Fruit fly (Drosophila melanogaster): ENCODE data around the gene CarT.
A peak's percentile ranks its signal among the peaks of the same experiment; 100 is the strongest.

Gene CarT

dm6 chr2L:20758847-20759465 lies 28.9 kb upstream of the CarT start (continued):
- TF ChIP-seq ci (GFP tag; IDR thresholded peaks at IDR 0.05) (no peak; the same call in 2 of the 3 replicates), CG6175 (GFP tag; IDR thresholded peaks at IDR 0.05) (peak; percentile 70; the same call in 2 of the 3 replicates), CG4617 (GFP tag; optimal IDR thresholded peaks at IDR 0.05; ENCODE audit: borderline replicate concordance) (no peak), dimm (GFP tag; IDR thresholded peaks at IDR 0.05) (no peak), CG32772 (GFP tag; IDR thresholded peaks at IDR 0.05) (peak; percentile 64), gcm2 (GFP tag; optimal IDR thresholded peaks at IDR 0.05) (peak; percentile 20), CG1792 (GFP tag; optimal IDR thresholded peaks at IDR 0.05) (peak; percentile 19), Bteb2 (GFP tag; optimal IDR thresholded peaks at IDR 0.05) (peak; percentile 60), Med (GFP tag) (peak; percentile 95), CG6254 (GFP tag; optimal IDR thresholded peaks at IDR 0.05) (peak; percentile 61), Gug (GFP tag; IDR thresholded peaks at IDR 0.05) (peak; percentile 58; the same call in 3 of the 4 replicates), Dll (GFP tag; IDR thresholded peaks at IDR 0.05; ENCODE audit: partially characterized antibody) (no peak), hb (GFP tag; IDR thresholded peaks at IDR 0.05; ENCODE audit: partially characterized antibody) (no peak), lab (GFP tag; optimal IDR thresholded peaks at IDR 0.05) (peak; percentile 84), tup (GFP tag; optimal IDR thresholded peaks at IDR 0.05) (no peak), tgo (GFP tag; IDR thresholded peaks at IDR 0.05) (peak; percentile 75), Sox102F (GFP tag; optimal IDR thresholded peaks at IDR 0.05) (peak; percentile 55), CG8281 (tag; optimal IDR thresholded peaks at IDR 0.05) (peak; percentile 28), HmgD (GFP tag; optimal IDR thresholded peaks at IDR 0.05) (no peak), C15 (GFP tag; IDR thresholded peaks at IDR 0.05) (peak; percentile 62; the same call in 2 of the 3 replicates), PHDP (tag; optimal IDR thresholded peaks at IDR 0.05) (peak; percentile 63), fu2 (GFP tag; optimal IDR thresholded peaks at IDR 0.05) (peak; percentile 42), CG6683 (GFP tag; optimal IDR thresholded peaks at IDR 0.05) (peak; percentile 37), CG11247 (GFP tag; IDR thresholded peaks at IDR 0.05) (peak; percentile 71), CG2116 (GFP tag; optimal IDR thresholded peaks at IDR 0.05) (no peak), CG11085 (GFP tag; IDR thresholded peaks at IDR 0.05) (peak; percentile 62; the same call in 1 of the 2 replicates), seq (GFP tag; IDR thresholded peaks at IDR 0.05) (0 out of 2 replicates have a peak, but pooled peaks have one; percentile 55), twi (tag; optimal IDR thresholded peaks at IDR 0.05) (peak; percentile 1), CG1602 (GFP tag; optimal IDR thresholded peaks at IDR 0.05) (peak; percentile 5), sc (optimal IDR thresholded peaks at IDR 0.05) (no peak), sc (GFP tag; optimal IDR thresholded peaks at IDR 0.05) (no peak), ham (GFP tag; IDR thresholded peaks at IDR 0.05) (peak; percentile 26; the same call in 1 of the 2 replicates), sob (GFP tag; IDR thresholded peaks at IDR 0.05) (peak; percentile 86), CG30431 (GFP tag; optimal IDR thresholded peaks at IDR 0.05) (peak; percentile 10), sna (GFP tag; IDR thresholded peaks at IDR 0.05; ENCODE audit: partially characterized antibody) (no peak), CG6813 (GFP tag; optimal IDR thresholded peaks at IDR 0.05) (peak; percentile 74), Meics (GFP tag; optimal IDR thresholded peaks at IDR 0.05) (peak; percentile 88), Oaz (GFP tag; IDR thresholded peaks at IDR 0.05) (peak; percentile 70), CG3065 (GFP tag; optimal IDR thresholded peaks at IDR 0.05) (no peak), CG4424 (GFP tag; optimal IDR thresholded peaks at IDR 0.05) (peak; percentile 67), CG13296 (GFP tag; optimal IDR thresholded peaks at IDR 0.05) (peak; percentile 78), CG10147 (GFP tag; optimal IDR thresholded peaks at IDR 0.05) (peak; percentile 43), CG11723 (GFP tag; optimal IDR thresholded peaks at IDR 0.05) (no peak), jumu (GFP tag; optimal IDR thresholded peaks at IDR 0.05) (no peak), Dp (GFP tag; optimal IDR thresholded peaks at IDR 0.05) (no peak), zen (tag; optimal IDR thresholded peaks at IDR 0.05) (peak; percentile 50), CG2889 (GFP tag; IDR thresholded peaks at IDR 0.05) (peak; percentile 42; the same call in 1 of the 3 replicates), CG13894 (tag; optimal IDR thresholded peaks at IDR 0.05) (peak; percentile 71), Camta (GFP tag; optimal IDR thresholded peaks at IDR 0.05) (peak; percentile 25), CG12071 (GFP tag; optimal IDR thresholded peaks at IDR 0.05) (peak; percentile 47)
